Worm (Caenorhabditis elegans): ENCODE data around the gene ttbk-3.

ce11 chrIV:9858970-9859369, 30.8 kb downstream of the ttbk-3 start:
- TF ChIP-seq scrt-1 (GFP tag; IDR thresholded peaks at IDR 0.05) (no peak), hmg-4 (GFP tag; optimal IDR thresholded peaks at IDR 0.05) (no peak), ets-7 (tag; optimal IDR thresholded peaks at IDR 0.05) (no peak), ama-1 (optimal IDR thresholded peaks at IDR 0.05) (no peak), sea-1 (GFP tag; conservative IDR thresholded peaks at IDR 0.05) (no peak), tbx-37 (GFP tag; conservative IDR thresholded peaks at IDR 0.05) (no peak)

Data from whole organism, early embryonic.